Fruit fly (Drosophila melanogaster): ENCODE results near the gene CG18048.

The CG18048 gene

DNA sequence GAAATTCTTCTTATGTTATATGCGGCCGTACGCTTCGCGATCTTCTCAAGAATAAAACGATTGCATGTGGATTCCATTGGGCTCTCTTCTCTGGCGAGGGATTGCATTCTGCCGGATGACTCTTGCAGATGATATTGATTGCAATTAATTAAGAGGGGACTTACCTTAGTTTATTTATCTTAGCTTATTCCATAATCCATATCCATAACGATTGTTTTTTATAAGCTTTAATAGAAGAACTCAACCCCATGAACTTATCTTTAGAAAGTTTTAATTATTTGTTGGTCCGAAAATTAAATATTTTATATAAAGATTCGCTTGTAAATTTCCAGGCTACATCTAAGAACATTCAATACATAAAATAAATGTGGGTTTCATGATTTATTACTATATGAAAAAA lies 30.0 kb downstream of the CG18048 start, which contains the start of gene CRAT:
CRAT (minus strand) TSS at position 101 of the 400 bp plus-strand sequence.
- TF ChIP-seq dmrt93B (GFP tag; optimal IDR thresholded peaks at IDR 0.05) (no peak), Myc (optimal IDR thresholded peaks at IDR 0.05) (no peak), tai (GFP tag; optimal IDR thresholded peaks at IDR 0.05) (no peak), GATAd (GFP tag; optimal IDR thresholded peaks at IDR 0.05) (no peak), Hr78 (GFP tag; optimal IDR thresholded peaks at IDR 0.05) (no peak), HLH106 (tag; optimal IDR thresholded peaks at IDR 0.05) (no peak), h (GFP tag; optimal IDR thresholded peaks at IDR 0.05) (no peak), Jra (GFP tag; optimal IDR thresholded peaks at IDR 0.05) (no peak), Mio (GFP tag; optimal IDR thresholded peaks at IDR 0.05) (no peak), jim (GFP tag; optimal IDR thresholded peaks at IDR 0.05) (no peak), fru (GFP tag; optimal IDR thresholded peaks at IDR 0.05) (no peak), br (GFP tag; optimal IDR thresholded peaks at IDR 0.05) (no peak), CrebA (GFP tag; optimal IDR thresholded peaks at IDR 0.05; ENCODE audit: borderline replicate concordance) (no peak), dsf (GFP tag; optimal IDR thresholded peaks at IDR 0.05; ENCODE audit: borderline replicate concordance) (no peak), brk (GFP tag; optimal IDR thresholded peaks at IDR 0.05) (no peak), Abd-B (GFP tag; optimal IDR thresholded peaks at IDR 0.05) (no peak), Hr83 (GFP tag; optimal IDR thresholded peaks at IDR 0.05; ENCODE audit: poor library complexity, severe bottlenecking) (no peak), psq (GFP tag; optimal IDR thresholded peaks at IDR 0.05) (no peak), OdsH (GFP tag; optimal IDR thresholded peaks at IDR 0.05) (no peak), sv (GFP tag; optimal IDR thresholded peaks at IDR 0.05) (no peak)

- TF ChIP-seq OdsH (GFP tag; optimal IDR thresholded peaks at IDR 0.05) (no peak), ey (GFP tag; optimal IDR thresholded peaks at IDR 0.05) (no peak), N (GFP tag; optimal IDR thresholded peaks at IDR 0.05) (no peak), Dfd (GFP tag; optimal IDR thresholded peaks at IDR 0.05) (no peak), lola (GFP tag; optimal IDR thresholded peaks at IDR 0.05) (no peak), dl (GFP tag; optimal IDR thresholded peaks at IDR 0.05; ENCODE audit: insufficient read depth in 1 of 2, partially characterized antibody in 2 of 2) (no peak), sage (GFP tag; optimal IDR thresholded peaks at IDR 0.05) (no peak), Hnf4 (GFP tag; optimal IDR thresholded peaks at IDR 0.05) (no peak), CG9705 (GFP tag; optimal IDR thresholded peaks at IDR 0.05) (no peak), CG32264 (GFP tag; optimal IDR thresholded peaks at IDR 0.05) (no peak), Vsx2 (GFP tag; optimal IDR thresholded peaks at IDR 0.05; ENCODE audit: partially characterized antibody) (no peak), Hr78 (GFP tag; optimal IDR thresholded peaks at IDR 0.05) (no peak), HLH106 (tag; optimal IDR thresholded peaks at IDR 0.05) (no peak), foxo (GFP tag; optimal IDR thresholded peaks at IDR 0.05) (no peak), pan (optimal IDR thresholded peaks at IDR 0.05) (no peak)
These were observed 31.6 kb downstream of the CG18048 start, which contains the start of gene CG42537 for dm6 chr3R:6377497-6377896. Gene CG42537 (plus strand): TSS chr3R:6377797.

DNA sequence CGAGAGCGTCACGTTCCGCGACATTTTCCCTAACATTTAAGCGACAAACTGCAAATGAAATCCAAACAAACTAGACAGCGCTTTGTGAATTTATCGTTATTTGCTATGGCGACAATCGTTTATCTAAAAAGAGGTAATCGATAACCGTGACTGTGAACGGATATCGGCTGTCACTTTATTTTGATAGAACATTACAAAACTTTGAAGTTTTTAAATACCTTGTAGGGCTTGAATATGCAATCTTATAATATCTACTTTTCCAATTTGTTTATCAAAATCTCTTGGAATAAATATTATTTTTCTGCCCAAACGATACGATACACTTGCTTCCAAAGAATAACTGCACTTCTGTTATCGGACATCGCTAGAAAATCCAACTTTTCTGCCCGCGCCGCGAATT lies 34.2 kb downstream of the CG18048 start, which contains the start of the genes CG1024 and TfIIFalpha:
CG1024 (minus strand) TSS at position 200 of the 400 bp plus-strand sequence.
TfIIFalpha (plus strand) TSS at position 339 of the 400 bp plus-strand sequence.
- TF ChIP-seq Jra (GFP tag; optimal IDR thresholded peaks at IDR 0.05) (no peak), ey (GFP tag; optimal IDR thresholded peaks at IDR 0.05) (peak; percentile 12), Vsx2 (GFP tag; optimal IDR thresholded peaks at IDR 0.05; ENCODE audit: partially characterized antibody) (no peak), dsf (GFP tag; optimal IDR thresholded peaks at IDR 0.05; ENCODE audit: borderline replicate concordance) (peak; percentile 27), HLH106 (tag; optimal IDR thresholded peaks at IDR 0.05) (peak; percentile 22), h (GFP tag; optimal IDR thresholded peaks at IDR 0.05) (peak; percentile 24), Mio (GFP tag; optimal IDR thresholded peaks at IDR 0.05) (no peak), rgr (GFP tag; optimal IDR thresholded peaks at IDR 0.05) (peak; percentile 6)

dm6 chr3R:6381784-6382183 lies 35.9 kb downstream of the CG18048 start:
- TF ChIP-seq lola (GFP tag; optimal IDR thresholded peaks at IDR 0.05) (no peak), tai (GFP tag; optimal IDR thresholded peaks at IDR 0.05) (no peak), Hr78 (GFP tag; optimal IDR thresholded peaks at IDR 0.05) (no peak), Sp1 (GFP tag; optimal IDR thresholded peaks at IDR 0.05) (no peak), h (GFP tag; optimal IDR thresholded peaks at IDR 0.05) (no peak), Jra (GFP tag; optimal IDR thresholded peaks at IDR 0.05) (no peak), dsf (GFP tag; optimal IDR thresholded peaks at IDR 0.05; ENCODE audit: borderline replicate concordance) (no peak), pan (optimal IDR thresholded peaks at IDR 0.05) (no peak), psq (GFP tag; optimal IDR thresholded peaks at IDR 0.05) (no peak), GATAd (GFP tag; optimal IDR thresholded peaks at IDR 0.05) (no peak), foxo (GFP tag; optimal IDR thresholded peaks at IDR 0.05) (no peak)

Measured in whole organism, wandering third instar larva.